Fruit fly (Drosophila melanogaster) whole organism, embryonic: Measurements from ENCODE around the gene CG11437.

Experiments used
- Abd-B ChIP-seq: fragments of 200-800 bp; sonication (Bioruptor generic); optimal IDR thresholded peaks from 2 replicates; lab custom pipeline; 2018; ENCODE audit warnings: missing biosample characterization, mild to moderate bottlenecking, missing genetic modification characterization, moderate library complexity
- CG1024 ChIP-seq: fragments of 200-800 bp; sonication (Bioruptor generic); IDR thresholded peaks from 2 replicates; pipeline ENCODE4 v1.3.6; 2022; ENCODE audit warnings: missing biosample characterization, missing genetic modification characterization
- CG10543 ChIP-seq: fragments of 200-800 bp; sonication (Bioruptor generic); optimal IDR thresholded peaks from 3 replicates; lab custom pipeline; 2017; ENCODE audit warnings: missing biosample characterization, mild to moderate bottlenecking, missing genetic modification characterization, moderate library complexity
- CG11093 ChIP-seq: fragments of 200-800 bp; sonication (Bioruptor generic); IDR thresholded peaks from 3 replicates; pipeline ENCODE4 v1.3.6; 2022; ENCODE audit warnings: missing biosample characterization, missing genetic modification characterization
- CG11247 ChIP-seq: fragments of 200-800 bp; sonication (Bioruptor generic); IDR thresholded peaks from 2 replicates; pipeline ENCODE4 v1.3.6; 2022; ENCODE audit warnings: missing biosample characterization, missing genetic modification characterization
- CG11456 ChIP-seq: fragments of 200-800 bp; sonication (Bioruptor generic); IDR thresholded peaks from 3 replicates; pipeline ENCODE4 v1.3.6; 2022; ENCODE audit warnings: missing biosample characterization, missing genetic modification characterization
- CG12659 ChIP-seq: fragments of 200-800 bp; sonication (Bioruptor generic); optimal IDR thresholded peaks from 3 replicates; lab custom pipeline; 2017; ENCODE audit warnings: mild to moderate bottlenecking, missing biosample characterization, missing genetic modification reagents, missing genetic modification characterization
- CG15479 ChIP-seq: fragments of 200-800 bp; sonication (Bioruptor generic); optimal IDR thresholded peaks from 3 replicates; lab custom pipeline; 2019; ENCODE audit warnings: missing biosample characterization, mild to moderate bottlenecking, missing genetic modification characterization, moderate library complexity
- CG16779 ChIP-seq: fragments of 200-800 bp; sonication (Bioruptor generic); IDR thresholded peaks from 2 replicates; pipeline ENCODE4 v1.3.6; 2022; ENCODE audit warnings: missing biosample characterization, missing genetic modification characterization
- CG2116 ChIP-seq: fragments of 200-800 bp; sonication (Bioruptor generic); optimal IDR thresholded peaks from 3 replicates; lab custom pipeline; 2018; ENCODE audit warnings: missing biosample characterization, mild to moderate bottlenecking, missing genetic modification characterization
- CG3838 ChIP-seq: fragments of 200-800 bp; sonication (Bioruptor generic); optimal IDR thresholded peaks from 3 replicates; lab custom pipeline; 2016; ENCODE audit warnings: missing biosample characterization, missing genetic modification characterization
- CG4854 ChIP-seq: fragments of 200-800 bp; sonication (Bioruptor generic); optimal IDR thresholded peaks from 2 replicates; lab custom pipeline; 2016; ENCODE audit warnings: missing biosample characterization, missing genetic modification characterization, inconsistent platforms
- CG6272 ChIP-seq: fragments of 200-800 bp; sonication (Bioruptor generic); IDR thresholded peaks from 2 replicates; pipeline ENCODE4 v1.3.6; 2022; ENCODE audit warnings: missing biosample characterization, missing genetic modification characterization
- CG8089 ChIP-seq: fragments of 200-800 bp; sonication (Bioruptor generic); optimal IDR thresholded peaks from 3 replicates; lab custom pipeline; 2016; ENCODE audit warnings: missing biosample characterization, missing genetic modification characterization
- CG8765 ChIP-seq: fragments of 200-800 bp; sonication (Bioruptor generic); IDR thresholded peaks from 2 replicates; pipeline ENCODE4 v1.3.6; 2022; ENCODE audit warnings: missing biosample characterization, missing genetic modification characterization
- CG8944 ChIP-seq: fragments of 200-800 bp; sonication (Bioruptor generic); optimal IDR thresholded peaks from 3 replicates; lab custom pipeline; 2016; ENCODE audit warnings: missing biosample characterization, missing genetic modification characterization
- CHES-1-like ChIP-seq: fragments of 200-800 bp; sonication (Bioruptor generic); optimal IDR thresholded peaks from 2 replicates; lab custom pipeline; 2016; ENCODE audit warnings: missing biosample characterization, missing genetic modification characterization
- Dfd ChIP-seq, 2 experiments: fragments of >200 bp; optimal IDR thresholded peaks; 2 replicates each; lab custom pipeline; 2017; ENCODE audit warnings: missing biosample characterization in 2 of 2, missing genetic modification characterization in 2 of 2
- Dip3 ChIP-seq: fragments of 200-800 bp; sonication (Bioruptor generic); optimal IDR thresholded peaks from 3 replicates; lab custom pipeline; 2016; ENCODE audit warnings: missing biosample characterization, missing genetic modification characterization
- Dref ChIP-seq: fragments of 200-800 bp; sonication (Bioruptor generic); IDR thresholded peaks from 2 replicates; pipeline ENCODE4 v1.3.6; 2022; ENCODE audit warnings: missing biosample characterization, missing genetic modification characterization
- E2f1 ChIP-seq: fragments of 200-800 bp; sonication (Bioruptor generic); IDR thresholded peaks from 2 replicates; pipeline ENCODE4 v1.3.6; 2022; ENCODE audit warnings: missing biosample characterization, missing genetic modification characterization
- Fer1 ChIP-seq: fragments of 200-800 bp; sonication (Bioruptor generic); optimal IDR thresholded peaks from 2 replicates; lab custom pipeline; 2017; ENCODE audit warnings: missing biosample characterization, mild to moderate bottlenecking, missing genetic modification characterization
- GATAe ChIP-seq: fragments of 200-800 bp; sonication (Bioruptor generic); conservative IDR thresholded peaks from 2 replicates; pipeline ENCODE4 v1.3.6; 2022; ENCODE audit warnings: missing biosample characterization, missing genetic modification characterization
- Gsc ChIP-seq: fragments of 200-800 bp; sonication (Bioruptor generic); IDR thresholded peaks from 2 replicates; pipeline ENCODE4 v1.3.6; 2022; ENCODE audit warnings: missing biosample characterization, missing genetic modification characterization
- Hey ChIP-seq: fragments of 200-800 bp; sonication (Bioruptor generic); optimal IDR thresholded peaks from 3 replicates; lab custom pipeline; 2018; ENCODE audit warnings: missing biosample characterization, mild to moderate bottlenecking, missing genetic modification characterization
- Kr ChIP-seq: fragments of 200-800 bp; sonication (Bioruptor generic); optimal IDR thresholded peaks from 2 replicates; lab custom pipeline; 2017; ENCODE audit warnings: missing biosample characterization, mild to moderate bottlenecking, missing genetic modification characterization
- Lhr ChIP-seq: fragments of 200-800 bp; sonication (Bioruptor generic); optimal IDR thresholded peaks from 3 replicates; lab custom pipeline; 2017; ENCODE audit warnings: mild to moderate bottlenecking, missing biosample characterization, missing genetic modification reagents, missing genetic modification characterization
- Med ChIP-seq: fragments of 200-800 bp; sonication (Bioruptor generic); peaks from one replicate; lab custom pipeline; 2016; ENCODE audit warnings: missing biosample characterization, missing genetic modification characterization, mild to moderate bottlenecking, inconsistent platforms, moderate library complexity
- Mes4 ChIP-seq: fragments of 200-800 bp; sonication (Bioruptor generic); optimal IDR thresholded peaks from 2 replicates; lab custom pipeline; 2016; ENCODE audit warnings: missing biosample characterization, missing genetic modification characterization
- NK7.1 ChIP-seq: fragments of 200-800 bp; sonication (Bioruptor generic); optimal IDR thresholded peaks from 3 replicates; lab custom pipeline; 2016; ENCODE audit warnings: missing biosample characterization, missing genetic modification characterization
- Oaz ChIP-seq: fragments of 200-800 bp; sonication (Bioruptor generic); IDR thresholded peaks from 2 replicates; pipeline ENCODE4 v1.3.6; 2022; ENCODE audit warnings: missing biosample characterization, missing genetic modification characterization
- Opbp ChIP-seq: fragments of 200-800 bp; sonication (Bioruptor generic); IDR thresholded peaks from 3 replicates; pipeline ENCODE4 v1.3.6; 2022; ENCODE audit warnings: missing biosample characterization, missing genetic modification characterization; ENCODE audit not compliant: partially characterized antibody
- Pdp1 ChIP-seq, 2 experiments: fragments of 200-800 bp; sonication (Bioruptor generic); optimal IDR thresholded peaks; 3 replicates each; lab custom pipeline; 2016; ENCODE audit warnings: missing biosample characterization in 2 of 2, missing genetic modification characterization in 2 of 2, mild to moderate bottlenecking in 1 of 2, moderate library complexity in 1 of 2
- bcd ChIP-seq: fragments of 200-800 bp; sonication (Bioruptor generic); optimal IDR thresholded peaks from 2 replicates; lab custom pipeline; 2017; ENCODE audit warnings: missing biosample characterization, mild to moderate bottlenecking, missing genetic modification characterization
- cg ChIP-seq: fragments of 200-800 bp; sonication (Bioruptor generic); optimal IDR thresholded peaks from 3 replicates; lab custom pipeline; 2019; ENCODE audit warnings: missing biosample characterization, mild to moderate bottlenecking, missing genetic modification characterization, moderate library complexity
- chinmo ChIP-seq: fragments of 200-800 bp; sonication (Bioruptor generic); IDR thresholded peaks from 4 replicates; pipeline ENCODE4 v1.3.6; 2022; ENCODE audit warnings: missing biosample characterization, missing genetic modification characterization; ENCODE audit not compliant: partially characterized antibody
- chn ChIP-seq: fragments of 200-800 bp; sonication (Bioruptor generic); optimal IDR thresholded peaks from 2 replicates; lab custom pipeline; 2016; ENCODE audit warnings: missing biosample characterization, missing genetic modification characterization
- ci ChIP-seq: fragments of 200-800 bp; sonication (Bioruptor generic); IDR thresholded peaks from 3 replicates; pipeline ENCODE4 v1.3.6; 2022; ENCODE audit warnings: missing biosample characterization, missing genetic modification characterization
- croc ChIP-seq: fragments of 200-800 bp; sonication (Bioruptor generic); conservative IDR thresholded peaks from 3 replicates; pipeline ENCODE4 v1.3.6; 2022; ENCODE audit warnings: missing biosample characterization, missing genetic modification characterization
- gfzf ChIP-seq: fragments of 200-800 bp; sonication (Bioruptor generic); optimal IDR thresholded peaks from 2 replicates; lab custom pipeline; 2016; ENCODE audit warnings: missing biosample characterization, mild to moderate bottlenecking, missing genetic modification characterization, moderate library complexity
- insv ChIP-seq, 2 experiments: fragments of 200-800 bp; sonication (Bioruptor generic); optimal IDR thresholded peaks; 3 replicates each; lab custom pipeline; 2016 to 2018; ENCODE audit warnings: missing biosample characterization in 2 of 2, missing genetic modification characterization in 2 of 2
- ken ChIP-seq: fragments of 200-800 bp; sonication (Bioruptor generic); IDR thresholded peaks from 3 replicates; pipeline ENCODE4 v1.3.6; 2022; ENCODE audit warnings: missing biosample characterization, missing genetic modification characterization
- klu ChIP-seq: fragments of 200-800 bp; sonication (Bioruptor generic); IDR thresholded peaks from 2 replicates; pipeline ENCODE4 v1.3.6; 2022; ENCODE audit warnings: missing biosample characterization, missing genetic modification characterization
- pfk ChIP-seq: fragments of 200-800 bp; sonication (Bioruptor generic); optimal IDR thresholded peaks from 2 replicates; lab custom pipeline; 2018; ENCODE audit warnings: missing biosample characterization, mild to moderate bottlenecking, missing genetic modification characterization, moderate library complexity
- seq ChIP-seq: fragments of 200-800 bp; sonication (Bioruptor generic); IDR thresholded peaks from 2 replicates; pipeline ENCODE4 v1.3.6; 2022; ENCODE audit warnings: missing biosample characterization, missing genetic modification characterization
- slbo ChIP-seq: fragments of 200-800 bp; sonication (Bioruptor generic); IDR thresholded peaks from 2 replicates; pipeline ENCODE4 v1.3.6; 2022; ENCODE audit warnings: missing biosample characterization, missing genetic modification characterization
- tin ChIP-seq: fragments of 200-800 bp; sonication (Bioruptor generic); optimal IDR thresholded peaks from 3 replicates; lab custom pipeline; 2016; ENCODE audit warnings: missing biosample characterization, missing genetic modification characterization
- tup ChIP-seq: fragments of 200-800 bp; sonication (Bioruptor generic); optimal IDR thresholded peaks from 2 replicates; lab custom pipeline; 2016; ENCODE audit warnings: missing biosample characterization, mild to moderate bottlenecking, missing genetic modification characterization, moderate library complexity
- usp ChIP-seq: fragments of >200 bp; optimal IDR thresholded peaks from 2 replicates; lab custom pipeline; 2017; ENCODE audit warnings: missing biosample characterization, missing genetic modification characterization
- vfl ChIP-seq: fragments of 200-800 bp; sonication (Bioruptor generic); optimal IDR thresholded peaks from 2 replicates; lab custom pipeline; 2016; ENCODE audit warnings: missing biosample characterization, missing genetic modification characterization
- wor ChIP-seq: fragments of 200-800 bp; sonication (Bioruptor generic); IDR thresholded peaks from 2 replicates; pipeline ENCODE4 v1.3.6; 2022; ENCODE audit warnings: missing biosample characterization, missing genetic modification characterization

Gene CG11437

DNA sequence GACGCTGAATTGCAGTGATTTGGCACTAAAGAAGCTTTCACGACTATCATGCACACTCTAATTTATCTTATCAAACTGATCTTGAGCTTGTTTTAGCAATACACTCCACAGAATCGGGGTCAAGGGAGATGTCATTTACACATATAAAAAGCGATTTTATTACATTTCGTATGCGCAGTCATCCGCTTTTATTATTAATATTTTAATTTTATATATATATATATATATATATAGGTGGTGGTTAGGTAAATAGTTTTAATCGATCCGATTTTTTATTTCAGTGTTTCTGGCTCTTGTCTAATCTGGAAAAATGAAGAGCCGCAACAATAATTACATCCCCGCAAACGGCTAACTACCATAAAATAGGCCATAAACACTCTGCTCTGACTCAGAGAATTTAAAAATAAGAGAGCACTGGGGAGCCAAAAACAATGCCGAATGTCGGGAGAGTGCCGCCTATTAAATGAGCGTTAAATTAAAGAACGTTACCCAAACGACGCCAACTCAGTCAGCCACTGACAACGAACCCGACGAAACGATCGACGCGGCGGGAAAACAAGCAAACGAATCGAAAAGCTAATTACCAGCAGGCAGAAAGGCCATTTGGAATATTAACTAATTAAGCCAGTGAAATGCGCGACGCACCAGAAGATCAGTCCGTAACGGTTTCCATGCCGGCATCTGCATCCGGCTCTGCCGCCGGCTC lies 3.1 kb downstream of the CG11437 start (continued):
- peak; percentile 85 for TF ChIP-seq slbo (GFP tag; lab: Robert Waterston, UW)
- TF ChIP-seq Fer1 (GFP tag; lab: Kevin White, UChicago): no peak
- peak; percentile 17; the same call in 1 of the 2 replicates for TF ChIP-seq seq (GFP tag; lab: Robert Waterston, UW)
- TF ChIP-seq CG11093 (GFP tag; lab: Robert Waterston, UW): no peak
- TF ChIP-seq chinmo (GFP tag; lab: Robert Waterston, UW): no peak
- TF ChIP-seq CG3838 (GFP tag; lab: Kevin White, UChicago): no peak
- TF ChIP-seq CG8944 (GFP tag; lab: Kevin White, UChicago): no peak
- TF ChIP-seq GATAe: peak; percentile 87
- TF ChIP-seq CG2116: no peak
- no peak for TF ChIP-seq Opbp (GFP tag; lab: Robert Waterston, UW)
- TF ChIP-seq Dfd (GFP tag; optimal IDR thresholded peaks at IDR 0.05; lab: Kevin White, UChicago): no peak
- peak; percentile 58 for TF ChIP-seq CG12659 (GFP tag; lab: Kevin White, UChicago)
- no peak; the same call in 1 of the 2 replicates for TF ChIP-seq E2f1 (GFP tag; lab: Robert Waterston, UW)
- TF ChIP-seq CG10543 (GFP tag; lab: Kevin White, UChicago): no peak
- TF ChIP-seq Hey (tag; lab: Kevin White, UChicago): no peak
- no peak for TF ChIP-seq CG4854 (GFP tag; lab: Kevin White, UChicago)
- no peak for TF ChIP-seq Pdp1 (GFP tag; optimal IDR thresholded peaks at IDR 0.05; lab: Kevin White, UChicago)
- no peak for TF ChIP-seq tin (GFP tag; lab: Kevin White, UChicago)
- TF ChIP-seq gfzf (GFP tag; lab: Kevin White, UChicago): no peak
- TF ChIP-seq CG15479 (GFP tag; lab: Kevin White, UChicago): no peak
- no peak for TF ChIP-seq CG1024 (GFP tag; lab: Robert Waterston, UW)
- no peak for TF ChIP-seq wor (GFP tag; lab: Robert Waterston, UW)
- no peak for TF ChIP-seq klu (GFP tag; lab: Robert Waterston, UW)
- TF ChIP-seq tup: no peak
- no peak for TF ChIP-seq NK7.1 (GFP tag; lab: Kevin White, UChicago)
- TF ChIP-seq Dip3 (GFP tag; lab: Kevin White, UChicago): no peak
- TF ChIP-seq CG8089 (GFP tag; lab: Kevin White, UChicago): no peak
- no peak for TF ChIP-seq CG8765 (GFP tag; lab: Robert Waterston, UW)
- TF ChIP-seq Abd-B (GFP tag; lab: Kevin White, UChicago): peak; percentile 23
- peak; percentile 19; the same call in 1 of the 2 replicates for TF ChIP-seq CG6272 (GFP tag; lab: Robert Waterston, UW)
- 0 out of 3 replicates have a peak, but pooled peaks have one; percentile 24 for TF ChIP-seq ci (GFP tag; lab: Robert Waterston, UW)
- TF ChIP-seq croc: no peak
- no peak for TF ChIP-seq ken (GFP tag; lab: Robert Waterston, UW)
- no peak for TF ChIP-seq Lhr
- no peak for TF ChIP-seq insv (GFP tag; optimal IDR thresholded peaks at IDR 0.05; lab: Kevin White, UChicago)
- TF ChIP-seq bcd (GFP tag; lab: Kevin White, UChicago): peak; percentile 46
- TF ChIP-seq CHES-1-like (GFP tag; lab: Kevin White, UChicago): no peak
- TF ChIP-seq vfl (GFP tag; lab: Kevin White, UChicago): no peak
- peak; percentile 16 for TF ChIP-seq Med (GFP tag; lab: Kevin White, UChicago)
- TF ChIP-seq Oaz (GFP tag; lab: Robert Waterston, UW): no peak
- no peak for TF ChIP-seq CG16779 (GFP tag; lab: Robert Waterston, UW)
- TF ChIP-seq Kr (GFP tag; lab: Kevin White, UChicago): no peak
- TF ChIP-seq pfk (GFP tag; lab: Kevin White, UChicago): no peak
- no peak for TF ChIP-seq usp (GFP tag; lab: Kevin White, UChicago)
- TF ChIP-seq Gsc (GFP tag; lab: Robert Waterston, UW): no peak
- no peak for TF ChIP-seq CG11247 (GFP tag; lab: Robert Waterston, UW)
- no peak for TF ChIP-seq cg
- no peak for TF ChIP-seq Dref
- no peak for TF ChIP-seq chn
- TF ChIP-seq CG11456: peak; percentile 67; the same call in 2 of the 3 replicates
- no peak for TF ChIP-seq Mes4 (GFP tag; lab: Kevin White, UChicago)
